Worm (Caenorhabditis elegans) whole organism, mixed stage, embryonic: Measurements from ENCODE around the gene C17C3.5.

ENCODE experiments used
- ceh-83 ChIP-seq: fragments of 200-800 bp; sonication (Bioruptor generic); optimal IDR thresholded peaks from 2 replicates; lab custom pipeline; 2018; ENCODE audit warnings: mild to moderate bottlenecking, missing genetic modification characterization, missing compliant biosample characterization
- nhr-12 ChIP-seq: fragments of 150-350 bp; optimal IDR thresholded peaks from 2 replicates; lab custom pipeline; 2014; ENCODE audit warnings: missing biosample characterization, missing genetic modification characterization

ce11 chrII:5591558-5591957 is 39.9 kb downstream of the C17C3.5 start:
- TF ChIP-seq nhr-12 (tag; lab: Kevin White, UChicago): no peak
- TF ChIP-seq ceh-83 (GFP tag; lab: Kevin White, UChicago): no peak
